Fruit fly (Drosophila melanogaster): ENCODE data around the gene CG8032.

CG8032 gene

DNA sequence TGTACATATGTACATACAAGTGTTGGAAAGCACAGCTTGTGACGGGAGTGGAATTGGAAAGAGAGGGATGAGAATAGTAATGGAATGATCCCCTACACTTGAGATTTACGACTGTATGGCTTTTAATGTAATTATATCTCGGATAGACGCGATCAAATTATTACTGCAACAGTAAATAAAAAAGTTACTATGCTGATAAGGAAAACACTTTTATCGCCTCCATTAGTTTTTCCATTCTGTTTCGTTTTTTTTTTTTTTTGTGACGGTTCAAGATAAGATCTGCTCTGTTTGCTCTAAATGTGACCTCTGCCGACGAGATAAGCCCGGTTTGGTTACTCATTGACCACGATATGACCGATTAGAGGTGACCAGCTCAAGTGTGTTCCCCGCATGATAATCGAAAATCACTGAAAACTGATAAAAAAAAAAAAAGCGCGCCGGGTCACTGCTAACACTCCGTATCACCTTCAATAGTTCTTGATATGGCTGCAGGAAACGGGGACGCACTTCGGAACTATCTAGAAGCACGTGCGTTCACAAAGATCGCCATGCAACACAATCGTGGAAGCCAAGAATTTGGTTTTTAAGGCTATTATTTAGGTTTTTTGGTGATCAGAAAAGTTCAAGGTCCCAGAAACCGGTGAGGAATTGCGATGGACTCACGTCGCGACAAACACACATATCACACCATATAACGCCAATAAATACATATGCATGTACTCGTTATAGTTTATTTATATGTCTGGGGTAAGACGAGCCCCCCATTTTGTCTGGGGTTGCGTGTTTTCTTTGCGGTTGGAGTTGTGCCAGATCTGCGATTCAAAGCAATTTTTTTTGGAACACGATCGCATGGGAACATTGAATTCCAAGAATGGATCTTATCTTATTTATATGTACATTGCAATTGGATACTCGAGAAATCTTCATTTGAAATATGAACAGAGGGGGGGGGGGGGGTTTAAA lies 6.9 kb downstream of the CG8032 start, which contains the start of gene p (continued):
- TF ChIP-seq ap (GFP tag; IDR thresholded peaks at IDR 0.05) = no peak
- no peak for TF ChIP-seq CG4328 (GFP tag; optimal IDR thresholded peaks at IDR 0.05)
- TF ChIP-seq PHDP (tag; optimal IDR thresholded peaks at IDR 0.05) = peak; percentile 56
- peak; percentile 42 for TF ChIP-seq odd (GFP tag; optimal IDR thresholded peaks at IDR 0.05)
- no peak for TF ChIP-seq Dfd (GFP tag; optimal IDR thresholded peaks at IDR 0.05)
- no peak for TF ChIP-seq CG18011 (GFP tag; optimal IDR thresholded peaks at IDR 0.05)
- TF ChIP-seq Dll (GFP tag; IDR thresholded peaks at IDR 0.05; ENCODE audit: partially characterized antibody) = 0 out of 4 replicates have a peak, but pooled peaks have one; percentile 18
- TF ChIP-seq salm (tag; optimal IDR thresholded peaks at IDR 0.05) = peak; percentile 64
- TF ChIP-seq crc (GFP tag; optimal IDR thresholded peaks at IDR 0.05) = peak; percentile 7
- peak; percentile 4 for TF ChIP-seq her (GFP tag; optimal IDR thresholded peaks at IDR 0.05)
- peak; percentile 42 for TF ChIP-seq ATbp (GFP tag; optimal IDR thresholded peaks at IDR 0.05)
- peak; percentile 43 for TF ChIP-seq CG30403 (GFP tag; optimal IDR thresholded peaks at IDR 0.05)
- TF ChIP-seq Xbp1 (GFP tag; optimal IDR thresholded peaks at IDR 0.05) = peak; percentile 38
- TF ChIP-seq Hr51 (GFP tag; optimal IDR thresholded peaks at IDR 0.05) = peak in 1 of 2 experiments; percentile 43
- TF ChIP-seq CG7271 (tag; optimal IDR thresholded peaks at IDR 0.05) = peak; percentile 8
- TF ChIP-seq Eip74EF (GFP tag; optimal IDR thresholded peaks at IDR 0.05) = peak in 1 of 2 experiments; percentile 50
- TF ChIP-seq chinmo (GFP tag; IDR thresholded peaks at IDR 0.05; ENCODE audit: partially characterized antibody) = 0 out of 4 replicates have a peak, but pooled peaks have one; percentile 68
- no peak for TF ChIP-seq Atf3 (GFP tag; optimal IDR thresholded peaks at IDR 0.05)
- no peak for TF ChIP-seq prd (optimal IDR thresholded peaks at IDR 0.05)
- peak; percentile 37; the same call in 1 of the 3 replicates for TF ChIP-seq prd (GFP tag; IDR thresholded peaks at IDR 0.05)
- peak; percentile 38 for TF ChIP-seq fd64A (GFP tag; optimal IDR thresholded peaks at IDR 0.05)
- TF ChIP-seq Bdp1 (GFP tag; optimal IDR thresholded peaks at IDR 0.05) = peak; percentile 44
- TF ChIP-seq zen (tag; optimal IDR thresholded peaks at IDR 0.05) = no peak
- TF ChIP-seq Ets65A (GFP tag) = peak; percentile 10
- TF ChIP-seq CG3838 (GFP tag; optimal IDR thresholded peaks at IDR 0.05) = no peak
- peak; percentile 30 for TF ChIP-seq ind (GFP tag; optimal IDR thresholded peaks at IDR 0.05)
- TF ChIP-seq BtbVII (GFP tag; optimal IDR thresholded peaks at IDR 0.05) = peak; percentile 61
- peak; percentile 6 for TF ChIP-seq CG16815 (GFP tag; optimal IDR thresholded peaks at IDR 0.05)
- TF ChIP-seq CG13296 (GFP tag; optimal IDR thresholded peaks at IDR 0.05) = no peak
- TF ChIP-seq Ets97D (GFP tag; optimal IDR thresholded peaks at IDR 0.05) = no peak
- no peak for TF ChIP-seq btn (GFP tag; optimal IDR thresholded peaks at IDR 0.05)
- TF ChIP-seq scrt (GFP tag; optimal IDR thresholded peaks at IDR 0.05) = no peak
- TF ChIP-seq CG1602 (GFP tag; optimal IDR thresholded peaks at IDR 0.05) = no peak
- TF ChIP-seq kah (GFP tag; optimal IDR thresholded peaks at IDR 0.05) = peak; percentile 30
- TF ChIP-seq lmd (GFP tag; IDR thresholded peaks at IDR 0.05) = peak; percentile 17; the same call in 1 of the 2 replicates
- TF ChIP-seq en (GFP tag; optimal IDR thresholded peaks at IDR 0.05) = no peak
- peak; percentile 5 for TF ChIP-seq CG6813 (GFP tag; optimal IDR thresholded peaks at IDR 0.05)
- TF ChIP-seq CG31224 (GFP tag; IDR thresholded peaks at IDR 0.05) = peak; percentile 21; the same call in 1 of the 2 replicates

DNA sequence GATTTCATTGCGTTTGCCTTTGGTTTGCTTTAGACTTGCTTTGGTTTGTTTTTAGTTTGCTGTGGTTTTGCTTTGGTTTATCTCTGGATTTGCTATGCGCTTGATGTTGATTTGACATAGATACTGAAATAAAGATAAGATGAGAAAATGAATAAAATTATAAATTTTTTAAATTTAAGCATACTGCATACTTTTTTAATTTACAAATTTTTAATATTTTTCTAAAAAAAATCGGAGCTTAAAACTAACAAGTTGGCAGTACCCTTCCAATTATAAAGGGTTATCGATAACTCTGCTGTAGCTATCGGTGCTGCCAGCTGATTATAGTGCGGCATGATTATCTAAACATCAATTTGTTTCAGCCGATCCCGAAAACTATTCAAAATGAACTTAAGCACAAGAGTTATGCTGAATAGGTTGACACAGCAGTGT lies 9.9 kb downstream of the CG8032 start, which contains the start of gene mRpL19:
Gene mRpL19 (plus strand): TSS at position 307 of the 432 bp plus-strand sequence.
- TF ChIP-seq knrl (GFP tag; IDR thresholded peaks at IDR 0.05; ENCODE audit: partially characterized antibody) (peak; percentile 26; the same call in 1 of the 3 replicates), odd (GFP tag; optimal IDR thresholded peaks at IDR 0.05) (peak; percentile 8), Hr3 (GFP tag; optimal IDR thresholded peaks at IDR 0.05) (peak; percentile 18), CG1603 (tag; optimal IDR thresholded peaks at IDR 0.05) (no peak), CG12391 (tag; optimal IDR thresholded peaks at IDR 0.05) (peak; percentile 78), CG8089 (GFP tag; optimal IDR thresholded peaks at IDR 0.05) (no peak), CG13775 (GFP tag; optimal IDR thresholded peaks at IDR 0.05) (no peak), CG2116 (GFP tag; optimal IDR thresholded peaks at IDR 0.05) (peak; percentile 62), z (GFP tag; IDR thresholded peaks at IDR 0.05) (no peak), sob (GFP tag; IDR thresholded peaks at IDR 0.05) (no peak), Ssrp (tag; optimal IDR thresholded peaks at IDR 0.05) (peak; percentile 29), mld (GFP tag; IDR thresholded peaks at IDR 0.05; ENCODE audit: partially characterized antibody) (0 out of 3 replicates have a peak, but pooled peaks have one; percentile 30)
